Worm (Caenorhabditis elegans): ENCODE results near the gene ZK550.2.

ZK550.2 gene

DNA sequence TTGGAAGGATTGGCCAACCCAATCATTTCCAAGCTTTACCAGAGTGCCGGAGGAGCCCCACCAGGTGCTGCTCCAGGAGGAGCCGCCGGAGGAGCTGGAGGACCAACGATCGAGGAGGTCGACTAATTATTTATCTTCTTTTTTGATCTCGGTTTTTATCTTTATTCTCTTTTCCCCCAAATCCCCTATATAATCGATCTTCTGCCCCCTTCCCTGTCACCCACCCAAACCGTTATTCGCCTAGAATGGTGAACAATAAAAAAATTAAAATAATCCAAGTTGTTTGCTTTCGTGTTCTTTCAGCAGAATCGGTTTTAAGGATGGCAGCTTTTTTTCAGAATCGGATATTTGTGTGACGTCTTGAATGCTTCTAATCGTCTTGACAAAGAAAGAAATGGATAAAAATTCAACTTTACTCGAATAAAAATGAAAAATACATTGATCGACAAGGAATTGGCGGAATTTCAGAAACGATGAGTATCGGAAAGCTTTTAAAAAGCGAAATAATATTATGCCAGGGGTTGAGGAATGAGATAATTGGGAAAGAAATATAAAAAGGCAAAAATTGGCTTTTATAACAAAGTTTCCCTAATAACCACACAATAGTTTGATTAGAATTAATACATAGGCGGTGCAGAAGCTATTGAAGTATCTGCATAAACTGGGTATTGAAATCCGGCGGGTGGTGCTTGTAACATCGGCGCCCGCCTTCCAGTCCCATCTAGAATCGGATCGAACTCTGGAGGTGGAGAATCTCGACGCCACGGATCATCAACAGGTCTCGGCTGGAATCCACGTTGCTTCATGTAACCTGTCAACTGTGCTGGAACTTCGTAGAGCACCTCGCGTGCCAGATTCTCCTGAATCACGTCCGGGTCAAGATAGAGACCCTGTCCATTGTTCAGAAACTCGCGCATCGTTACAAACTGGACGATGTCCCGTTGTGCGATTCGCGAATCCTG, 36.0 kb downstream of the ZK550.2 start (continued):
- TF ChIP-seq mes-2 (tag; optimal IDR thresholded peaks at IDR 0.05; ENCODE audit: poor library complexity, severe bottlenecking) = peak; percentile 44
- TF ChIP-seq dmd-8 (GFP tag; IDR thresholded peaks at IDR 0.05) = peak; percentile 67
- peak; percentile 32 for TF ChIP-seq duxl-1 (tag; optimal IDR thresholded peaks at IDR 0.05; ENCODE audit: poor library complexity)
- no peak for TF ChIP-seq fos-1 (tag; optimal IDR thresholded peaks at IDR 0.05)
- peak; percentile 38 for TF ChIP-seq spr-3 (GFP tag; optimal IDR thresholded peaks at IDR 0.05)
- peak; percentile 49 for TF ChIP-seq hlh-30 (tag; optimal IDR thresholded peaks at IDR 0.05; ENCODE audit: insufficient read depth)
- TF ChIP-seq ceh-82 (tag; optimal IDR thresholded peaks at IDR 0.05) = no peak
- TF ChIP-seq ZK337.2 (GFP tag; IDR thresholded peaks at IDR 0.05) = no peak
- peak; percentile 72 for TF ChIP-seq nhr-102 (tag; optimal IDR thresholded peaks at IDR 0.05)
- peak; percentile 70 for TF ChIP-seq ctbp-1 (GFP tag; IDR thresholded peaks at IDR 0.05)
- TF ChIP-seq mep-1 (tag; optimal IDR thresholded peaks at IDR 0.05) = peak; percentile 89
- TF ChIP-seq rbr-2 (tag; optimal IDR thresholded peaks at IDR 0.05) = peak; percentile 71
- TF ChIP-seq Y5F2A.4 (GFP tag; optimal IDR thresholded peaks at IDR 0.05) = peak; percentile 60
- peak in 1 of 2 experiments; percentile 44 for TF ChIP-seq unc-62 (GFP tag; optimal IDR thresholded peaks at IDR 0.05 in 1 of 2)
- no peak for TF ChIP-seq unc-62 (tag; optimal IDR thresholded peaks at IDR 0.05)
- peak; percentile 95 for TF ChIP-seq set-16 (GFP tag; IDR thresholded peaks at IDR 0.05)
- TF ChIP-seq lin-13 (GFP tag; optimal IDR thresholded peaks at IDR 0.05) = peak; percentile 89
- TF ChIP-seq ama-1 (optimal IDR thresholded peaks at IDR 0.05) = peak; percentile 98
- no peak for TF ChIP-seq daf-12 (tag; optimal IDR thresholded peaks at IDR 0.05)
- peak; percentile 81 for TF ChIP-seq lin-38 (GFP tag; IDR thresholded peaks at IDR 0.05)
- peak; percentile 74 for TF ChIP-seq hlh-11 (tag; optimal IDR thresholded peaks at IDR 0.05)
- TF ChIP-seq unc-39 (tag; optimal IDR thresholded peaks at IDR 0.05) = no peak
- TF ChIP-seq saeg-2 (GFP tag; IDR thresholded peaks at IDR 0.05) = 0 out of 2 replicates have a peak, but pooled peaks have one; percentile 6
- peak; percentile 70 for TF ChIP-seq mdt-29 (GFP tag; IDR thresholded peaks at IDR 0.05)
- TF ChIP-seq daf-8 (GFP tag; IDR thresholded peaks at IDR 0.05) = 0 out of 2 replicates have a peak, but pooled peaks have one; percentile 10
- TF ChIP-seq lim-7 (GFP tag; IDR thresholded peaks at IDR 0.05) = peak; percentile 75; the same call in 1 of the 2 replicates
- no peak for TF ChIP-seq lin-15B (tag; optimal IDR thresholded peaks at IDR 0.05)
- TF ChIP-seq Y105C5A.15 (GFP tag; IDR thresholded peaks at IDR 0.05) = peak; percentile 94
- TF ChIP-seq nhr-237 (tag; optimal IDR thresholded peaks at IDR 0.05) = no peak
- TF ChIP-seq lsy-2 (tag; optimal IDR thresholded peaks at IDR 0.05) = peak in 1 of 2 experiments; percentile 91
- TF ChIP-seq F10B5.3 (tag; optimal IDR thresholded peaks at IDR 0.05) = peak; percentile 40
- peak; percentile 55 for TF ChIP-seq dpl-1 (GFP tag; optimal IDR thresholded peaks at IDR 0.05)
- no peak for TF ChIP-seq unc-130 (GFP tag; optimal IDR thresholded peaks at IDR 0.05)
- peak; percentile 59 for TF ChIP-seq dmd-6 (GFP tag; IDR thresholded peaks at IDR 0.05)
- TF ChIP-seq arid-1 (GFP tag; conservative IDR thresholded peaks at IDR 0.05) = peak; percentile 79
- peak; percentile 31; the same call in 1 of the 2 replicates for TF ChIP-seq mxl-2 (GFP tag; conservative IDR thresholded peaks at IDR 0.05)
- peak; percentile 4 for TF ChIP-seq sdz-12 (GFP tag; optimal IDR thresholded peaks at IDR 0.05)
- TF ChIP-seq dmd-9 (GFP tag; IDR thresholded peaks at IDR 0.05) = no peak
- TF ChIP-seq daf-16 (GFP tag; optimal IDR thresholded peaks at IDR 0.05) = peak; percentile 0 to 46
- peak; percentile 75 for TF ChIP-seq daf-16 (tag; optimal IDR thresholded peaks at IDR 0.05)
- peak; percentile 98 for TF ChIP-seq zfp-3 (GFP tag; conservative IDR thresholded peaks at IDR 0.05)
- no peak for TF ChIP-seq zfp-2 (tag; optimal IDR thresholded peaks at IDR 0.05)
- TF ChIP-seq fkh-10 (GFP tag; optimal IDR thresholded peaks at IDR 0.05) = no peak
- peak; percentile 95 for TF ChIP-seq dve-1 (tag; optimal IDR thresholded peaks at IDR 0.05; ENCODE audit: insufficient read depth)
- peak; percentile 61 for TF ChIP-seq nhr-6 (tag; optimal IDR thresholded peaks at IDR 0.05)
- peak; percentile 89 for TF ChIP-seq Y75B8A.6 (GFP tag; IDR thresholded peaks at IDR 0.05)
- peak; percentile 85 for TF ChIP-seq T20F7.1 (GFP tag; optimal IDR thresholded peaks at IDR 0.05)
- TF ChIP-seq aha-1 (tag) = peak; percentile 95
- TF ChIP-seq vab-7 (GFP tag; IDR thresholded peaks at IDR 0.05) = peak; percentile 70
